Worm (Caenorhabditis elegans) whole organism, mixed stage, embryonic: ENCODE measurements around the gene idpp-8.

Experiments
- cnd-1 ChIP-seq: fragments of 200-800 bp; sonication (Bioruptor generic); optimal IDR thresholded peaks from 2 replicates; lab custom pipeline; 2018; ENCODE audit warnings: mild to moderate bottlenecking, missing genetic modification characterization, missing compliant biosample characterization
- elt-1 ChIP-seq: sonication (generic microtip); optimal IDR thresholded peaks from 2 replicates; lab custom pipeline; 2017; ENCODE audit warnings: missing genetic modification characterization, mild to moderate bottlenecking, missing compliant biosample characterization, antibody characterized with exemption, moderate library complexity, borderline replicate concordance; ENCODE audit not compliant: insufficient read depth
- ham-2 ChIP-seq: fragments of 200-800 bp; sonication (Bioruptor generic); optimal IDR thresholded peaks from 2 replicates; lab custom pipeline; 2018; ENCODE audit warnings: mild to moderate bottlenecking, missing genetic modification characterization, missing compliant biosample characterization
- hlh-1 ChIP-seq: fragments of 150-350 bp; optimal IDR thresholded peaks from 2 replicates; lab custom pipeline; 2014; ENCODE audit warnings: missing biosample characterization, missing genetic modification reagents, missing genetic modification characterization
- nhr-12 ChIP-seq: fragments of 150-350 bp; optimal IDR thresholded peaks from 2 replicates; lab custom pipeline; 2014; ENCODE audit warnings: missing biosample characterization, missing genetic modification characterization
- nhr-237 ChIP-seq: fragments of 150-350 bp; optimal IDR thresholded peaks from 2 replicates; lab custom pipeline; 2014; ENCODE audit warnings: missing biosample characterization, missing genetic modification characterization
- nhr-28 ChIP-seq: fragments of 150-350 bp; optimal IDR thresholded peaks from 2 replicates; lab custom pipeline; 2014; ENCODE audit warnings: missing biosample characterization, missing genetic modification characterization
- unc-120 ChIP-seq: sonication (generic microtip); optimal IDR thresholded peaks from 2 replicates; lab custom pipeline; 2017; ENCODE audit warnings: missing genetic modification characterization, missing compliant biosample characterization; ENCODE audit not compliant: poor library complexity, severe bottlenecking
- unc-39 ChIP-seq: fragments of 150-350 bp; optimal IDR thresholded peaks from 2 replicates; lab custom pipeline; 2014; ENCODE audit warnings: missing biosample characterization, missing genetic modification characterization
- unc-62 ChIP-seq: fragments of 150-350 bp; optimal IDR thresholded peaks from 2 replicates; lab custom pipeline; 2014; ENCODE audit warnings: missing biosample characterization, missing genetic modification reagents, missing genetic modification characterization

DNA sequence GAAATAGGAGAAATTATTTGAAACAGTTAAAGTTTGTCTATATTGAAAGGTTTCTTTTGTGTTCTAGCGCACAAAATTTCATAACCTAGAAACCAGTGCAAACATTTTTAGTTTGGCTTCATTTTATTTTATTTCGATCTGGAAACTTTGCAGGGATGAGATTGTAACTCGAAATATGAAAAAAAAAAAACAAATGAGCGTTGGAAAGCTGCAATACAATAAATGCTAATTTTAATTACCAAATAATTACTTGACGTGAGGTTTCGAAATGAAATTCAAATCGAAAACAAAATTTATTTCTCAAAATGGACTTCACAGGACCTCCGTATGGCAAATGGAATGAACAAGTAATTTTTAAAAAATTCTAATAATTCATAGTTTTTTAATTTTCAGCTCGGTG, 1.7 kb downstream of the idpp-8 start, which contains the start of gene M02G9.4:
- TF ChIP-seq cnd-1 (no peak), nhr-28 (tag; lab: Kevin White, UChicago) (no peak), unc-62 (GFP tag; lab: Kevin White, UChicago) (no peak), ham-2 (no peak), hlh-1 (tag; lab: Kevin White, UChicago) (no peak), unc-39 (tag; lab: Kevin White, UChicago) (no peak), nhr-12 (no peak), nhr-237 (tag; lab: Kevin White, UChicago) (no peak), elt-1 (tag; lab: Kevin White, UChicago) (no peak), unc-120 (no peak)
